Worm (Caenorhabditis elegans): ENCODE data around the gene glod-4.

Gene glod-4

DNA sequence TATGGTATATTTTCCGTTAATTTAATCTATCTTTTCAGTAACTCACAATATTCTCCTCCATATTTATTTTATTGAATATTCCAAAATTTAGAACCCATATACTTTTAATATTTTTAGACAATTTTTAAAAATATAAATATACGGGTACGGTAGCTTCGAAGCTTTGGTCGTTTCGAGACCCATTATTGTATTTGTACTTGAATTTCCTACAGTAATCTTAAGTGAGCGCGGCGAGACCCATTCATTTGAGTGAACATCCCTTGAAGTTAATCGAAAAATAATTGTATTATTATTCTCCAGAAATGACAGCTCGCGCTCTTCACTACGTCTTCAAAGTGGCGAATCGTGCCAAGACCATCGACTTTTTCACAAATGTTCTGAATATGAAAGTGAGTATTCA lies at the start of gene glod-4:
glod-4 (plus strand) TSS at position 301 of the 400 bp plus-strand sequence.
- no peak for TF ChIP-seq pha-2 (tag; optimal IDR thresholded peaks at IDR 0.05)
- no peak for TF ChIP-seq pat-9 (tag; optimal IDR thresholded peaks at IDR 0.05)
- no peak for TF ChIP-seq odd-2 (tag; optimal IDR thresholded peaks at IDR 0.05)
- no peak for TF ChIP-seq ref-2 (tag; optimal IDR thresholded peaks at IDR 0.05)
- no peak for TF ChIP-seq hlh-6 (tag; optimal IDR thresholded peaks at IDR 0.05)
- TF ChIP-seq ceh-30 (tag; optimal IDR thresholded peaks at IDR 0.05), result no peak
- no peak for TF ChIP-seq ceh-18 (tag; optimal IDR thresholded peaks at IDR 0.05)
- TF ChIP-seq ceh-6 (GFP tag; optimal IDR thresholded peaks at IDR 0.05), result no peak
- TF ChIP-seq C38D4.7 (GFP tag; optimal IDR thresholded peaks at IDR 0.05), result no peak
- no peak for TF ChIP-seq elt-4 (tag; optimal IDR thresholded peaks at IDR 0.05)
- TF ChIP-seq lim-6 (tag; optimal IDR thresholded peaks at IDR 0.05), result no peak
- TF ChIP-seq hlh-13 (GFP tag; optimal IDR thresholded peaks at IDR 0.05), result no peak
- no peak for TF ChIP-seq unc-86 (tag; optimal IDR thresholded peaks at IDR 0.05)
- no peak for TF ChIP-seq sox-4 (tag; optimal IDR thresholded peaks at IDR 0.05)
- no peak for TF ChIP-seq ets-4 (tag; optimal IDR thresholded peaks at IDR 0.05)
- no peak for TF ChIP-seq ceh-9 (tag; optimal IDR thresholded peaks at IDR 0.05)
- TF ChIP-seq ceh-14 (tag; optimal IDR thresholded peaks at IDR 0.05), result no peak

DNA sequence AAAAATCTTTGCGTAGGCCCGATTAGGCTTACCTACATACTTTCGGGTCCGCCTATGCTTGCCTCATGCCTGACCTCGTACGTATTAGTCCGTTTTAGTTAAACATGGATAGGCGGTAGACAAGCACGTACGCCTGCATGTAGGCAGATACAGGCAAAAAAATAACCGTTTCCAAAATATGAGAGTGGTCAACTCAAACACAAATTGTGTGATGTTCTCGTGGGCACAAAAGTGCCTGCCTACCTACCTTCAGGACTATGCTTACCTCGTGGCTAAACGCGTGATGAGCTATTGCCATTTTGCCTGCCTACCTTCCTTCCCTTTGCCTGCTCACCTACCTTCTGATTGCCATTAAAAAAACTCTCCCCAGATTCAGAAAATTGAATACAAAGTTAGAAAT lies 46.8 kb upstream of the glod-4 start:
- TF ChIP-seq lim-6 (tag; optimal IDR thresholded peaks at IDR 0.05) (no peak), K02D7.2 (tag; optimal IDR thresholded peaks at IDR 0.05) (no peak), syd-9 (tag; optimal IDR thresholded peaks at IDR 0.05) (no peak), ceh-31 (tag; optimal IDR thresholded peaks at IDR 0.05) (no peak), hlh-8 (tag; optimal IDR thresholded peaks at IDR 0.05) (no peak), hlh-13 (GFP tag; optimal IDR thresholded peaks at IDR 0.05) (no peak), pha-4 (tag; optimal IDR thresholded peaks at IDR 0.05) (no peak), K09A11.1 (tag; optimal IDR thresholded peaks at IDR 0.05; ENCODE audit: insufficient read depth) (no peak), dve-1 (tag; optimal IDR thresholded peaks at IDR 0.05) (no peak), F13H6.1 (tag; optimal IDR thresholded peaks at IDR 0.05) (no peak), npax-4 (tag; optimal IDR thresholded peaks at IDR 0.05) (no peak), ahr-1 (tag; optimal IDR thresholded peaks at IDR 0.05) (no peak), ceh-14 (tag; optimal IDR thresholded peaks at IDR 0.05) (no peak), zip-5 (tag; optimal IDR thresholded peaks at IDR 0.05) (no peak)

DNA sequence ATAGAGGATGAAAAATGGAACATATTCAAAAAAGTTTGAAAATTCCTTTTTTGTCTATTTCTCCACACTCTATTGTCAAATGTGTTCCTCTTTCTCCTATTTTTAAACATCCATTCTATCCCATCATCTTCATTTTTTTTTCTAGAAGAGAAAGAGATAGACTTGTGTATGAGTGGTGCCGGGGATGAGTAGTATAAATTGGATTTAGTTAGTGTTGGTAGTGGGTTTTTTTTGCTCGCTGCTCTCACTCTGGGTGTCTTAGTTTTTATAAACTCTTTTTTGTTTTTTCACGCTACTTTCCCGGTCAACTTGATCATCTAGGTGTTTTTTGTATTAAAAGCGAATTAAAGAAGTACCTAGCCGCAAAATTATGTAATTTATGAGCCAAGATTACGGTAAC lies 46.2 kb upstream of the glod-4 start:
- TF ChIP-seq ceh-34 (tag; optimal IDR thresholded peaks at IDR 0.05), result no peak
- peak; percentile 27 for TF ChIP-seq unc-42 (tag; optimal IDR thresholded peaks at IDR 0.05)
- TF ChIP-seq ceh-2 (tag; optimal IDR thresholded peaks at IDR 0.05), result no peak

DNA sequence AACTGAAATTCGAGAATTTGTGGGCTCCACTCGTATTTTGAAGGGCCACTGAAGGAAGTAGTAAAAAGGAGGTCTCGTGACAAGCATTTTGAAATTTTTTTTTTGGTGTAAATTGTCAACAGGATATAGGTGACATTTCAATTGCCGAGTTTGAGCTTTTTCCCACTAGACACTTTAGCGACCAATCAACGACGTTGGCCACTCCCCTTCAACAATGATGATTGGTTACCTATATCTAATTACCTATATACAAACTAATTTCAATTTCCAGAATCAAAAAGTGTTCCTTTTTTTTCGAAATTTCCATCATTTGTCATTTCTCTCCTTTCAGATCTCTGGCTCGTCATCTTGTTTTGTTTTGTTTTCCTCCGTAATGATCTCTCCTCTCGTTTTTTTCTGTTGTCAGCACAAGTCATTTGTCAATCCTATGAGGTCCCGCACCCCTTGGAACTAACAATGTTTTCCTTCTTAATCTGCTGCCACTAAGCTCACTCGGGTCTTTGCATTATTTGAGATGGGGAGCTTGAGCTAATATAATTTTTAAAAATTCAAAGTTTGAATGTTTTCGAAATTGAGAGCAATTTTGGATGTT lies 45.4 kb upstream of the glod-4 start:
- no peak for TF ChIP-seq pag-3 (tag; optimal IDR thresholded peaks at IDR 0.05; ENCODE audit: borderline replicate concordance)
- TF ChIP-seq ceh-48 (tag; optimal IDR thresholded peaks at IDR 0.05), result no peak
- peak; percentile 57 for TF ChIP-seq nfya-1 (tag; optimal IDR thresholded peaks at IDR 0.05)
- no peak for TF ChIP-seq sox-2 (GFP tag; IDR thresholded peaks at IDR 0.05)
- no peak for TF ChIP-seq K09A11.1 (tag; optimal IDR thresholded peaks at IDR 0.05; ENCODE audit: insufficient read depth)
- TF ChIP-seq ceh-31 (tag; optimal IDR thresholded peaks at IDR 0.05), result no peak
- no peak for TF ChIP-seq syd-9 (tag; optimal IDR thresholded peaks at IDR 0.05)
- TF ChIP-seq elt-4 (tag; optimal IDR thresholded peaks at IDR 0.05), result no peak
- TF ChIP-seq ceh-6 (GFP tag; optimal IDR thresholded peaks at IDR 0.05), result no peak

DNA sequence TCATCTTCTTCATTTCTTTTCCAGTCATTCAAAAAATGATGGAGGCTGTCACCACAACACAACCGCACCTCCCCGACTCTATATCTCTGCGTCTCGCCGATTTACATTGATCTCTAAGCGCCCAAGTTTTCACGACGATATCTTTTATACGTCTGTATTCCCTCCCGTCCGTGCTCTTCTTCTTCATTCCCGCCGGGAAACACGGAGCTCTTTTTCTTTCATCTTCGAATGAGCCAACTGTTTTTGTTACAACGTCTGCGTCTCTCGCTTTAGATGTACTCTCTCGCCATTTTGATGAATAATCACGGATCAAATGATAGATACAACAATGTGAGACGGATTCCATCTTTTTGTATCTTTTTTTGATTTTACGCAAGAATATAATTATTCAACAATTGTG lies 39.8 kb upstream of the glod-4 start:
- TF ChIP-seq ceh-18 (tag; optimal IDR thresholded peaks at IDR 0.05), result peak; percentile 67
- no peak for TF ChIP-seq ceh-19 (GFP tag; optimal IDR thresholded peaks at IDR 0.05)
- TF ChIP-seq ztf-16 (tag; optimal IDR thresholded peaks at IDR 0.05), result no peak
- peak; percentile 86 for TF ChIP-seq unc-55 (GFP tag; optimal IDR thresholded peaks at IDR 0.05)
- no peak for TF ChIP-seq F13H6.1 (tag; optimal IDR thresholded peaks at IDR 0.05)
- TF ChIP-seq tbx-7 (tag; optimal IDR thresholded peaks at IDR 0.05), result no peak
